Worm (Caenorhabditis elegans) whole organism, L4/young adult: ENCODE data around the gene fbxc-14.

Experiments used
- W03F9.2 ChIP-seq: fragments of 150-350 bp; optimal IDR thresholded peaks from 2 replicates; lab custom pipeline; 2014; ENCODE audit warnings: missing biosample characterization, missing genetic modification characterization
- dao-5 ChIP-seq: sonication (generic microtip); optimal IDR thresholded peaks from 2 replicates; lab custom pipeline; 2016; ENCODE audit warnings: missing genotype, missing genetic modification characterization, moderate library complexity, missing compliant biosample characterization
- him-1 ChIP-seq: sonication (generic microtip); optimal IDR thresholded peaks from 2 replicates; lab custom pipeline; 2016; ENCODE audit warnings: missing genotype, missing genetic modification reagents, missing genetic modification characterization, missing compliant biosample characterization

- TF ChIP-seq dao-5 (tag; lab: Kevin White, UChicago) (no peak), W03F9.2 (tag; lab: Kevin White, UChicago) (no peak), him-1 (no peak)
These were observed 25.4 kb downstream of the fbxc-14 start, which contains the start of gene fbxb-29 for ce11 chrII:999493-999892.
